Worm (Caenorhabditis elegans) whole organism, L4 larva: ENCODE data around the gene T28C12.15.

Source experiments
- F26F4.8 ChIP-seq: fragments of 200-800 bp; sonication (Bioruptor generic); conservative IDR thresholded peaks from 2 replicates; pipeline ENCODE4 v1.3.6; 2022; ENCODE audit warnings: missing genetic modification characterization, missing compliant biosample characterization
- F37D6.2 ChIP-seq: sonication (generic microtip); optimal IDR thresholded peaks from 2 replicates; lab custom pipeline; 2016; ENCODE audit warnings: mild to moderate bottlenecking, missing genetic modification characterization, missing compliant biosample characterization
- T20F7.1 ChIP-seq: fragments of 200-800 bp; sonication (Bioruptor generic); optimal IDR thresholded peaks from 2 replicates; lab custom pipeline; 2018; ENCODE audit warnings: mild to moderate bottlenecking, missing genetic modification characterization, missing compliant biosample characterization
- Y105C5A.15 ChIP-seq: fragments of 200-800 bp; sonication (Bioruptor generic); IDR thresholded peaks from 2 replicates; pipeline ENCODE4 v1.3.6; 2022; ENCODE audit warnings: missing genetic modification characterization, missing compliant biosample characterization
- Y5F2A.4 ChIP-seq: fragments of 200-800 bp; sonication (Bioruptor generic); optimal IDR thresholded peaks from 2 replicates; lab custom pipeline; 2018; ENCODE audit warnings: mild to moderate bottlenecking, missing genetic modification characterization, missing compliant biosample characterization
- ZK546.5 ChIP-seq, 2 experiments: sonication (generic microtip); optimal IDR thresholded peaks; 2 replicates each; lab custom pipeline; 2017; ENCODE audit warnings: missing biosample characterization in 2 of 2, missing genetic modification characterization in 2 of 2
- aha-1 ChIP-seq: fragments of 150-350 bp; peaks from one replicate; lab custom pipeline; 2014; ENCODE audit warnings: missing biosample characterization, missing genetic modification characterization
- ama-1 ChIP-seq: fragments of 150-350 bp; optimal IDR thresholded peaks from 2 replicates; lab custom pipeline; 2014; ENCODE audit warnings: inconsistent platforms, mixed read lengths
- attf-4 ChIP-seq: sonication (generic microtip); optimal IDR thresholded peaks from 3 replicates; lab custom pipeline; 2017; ENCODE audit warnings: missing biosample characterization, missing genetic modification characterization
- ceh-20 ChIP-seq: fragments of 200-800 bp; sonication (Bioruptor generic); IDR thresholded peaks from 2 replicates; pipeline ENCODE4 v1.3.6; 2022; ENCODE audit warnings: missing genetic modification reagents, missing genetic modification characterization, missing compliant biosample characterization
- ceh-62 ChIP-seq: sonication (generic microtip); optimal IDR thresholded peaks from 2 replicates; lab custom pipeline; 2017; ENCODE audit warnings: missing biosample characterization, missing genetic modification characterization
- ces-1 ChIP-seq: fragments of 150-350 bp; sonication (generic microtip); optimal IDR thresholded peaks from 4 replicates; lab custom pipeline; 2014; ENCODE audit warnings: missing biosample characterization, missing genetic modification reagents, missing genetic modification characterization
- daf-19 ChIP-seq: fragments of 200-800 bp; sonication (Bioruptor generic); conservative IDR thresholded peaks from 2 replicates; pipeline ENCODE4 v1.3.6; 2022; ENCODE audit warnings: missing genetic modification characterization, missing compliant biosample characterization
- dmd-6 ChIP-seq: fragments of 200-800 bp; sonication (Bioruptor generic); IDR thresholded peaks from 2 replicates; pipeline ENCODE4 v1.3.6; 2022; ENCODE audit warnings: missing genetic modification reagents, missing genetic modification characterization, missing compliant biosample characterization
- dpl-1 ChIP-seq: fragments of 150-350 bp; optimal IDR thresholded peaks from 2 replicates; lab custom pipeline; 2014; ENCODE audit warnings: missing biosample characterization, missing genetic modification reagents, missing genetic modification characterization
- dve-1 ChIP-seq: sonication (generic microtip); optimal IDR thresholded peaks from 2 replicates; lab custom pipeline; 2017; ENCODE audit warnings: antibody characterized with exemption, mild to moderate bottlenecking, missing genetic modification characterization, missing compliant biosample characterization; ENCODE audit not compliant: insufficient read depth
- egl-27 ChIP-seq: sonication (generic microtip); optimal IDR thresholded peaks from 3 replicates; lab custom pipeline; 2017; ENCODE audit warnings: missing biosample characterization, missing genetic modification reagents, missing genetic modification characterization
- fkh-10 ChIP-seq: fragments of 150-350 bp; optimal IDR thresholded peaks from 2 replicates; lab custom pipeline; 2014; ENCODE audit warnings: missing biosample characterization, missing genetic modification reagents, missing genetic modification characterization
- hlh-30 ChIP-seq: sonication (generic microtip); optimal IDR thresholded peaks from 2 replicates; lab custom pipeline; 2017; ENCODE audit warnings: antibody characterized with exemption, mild to moderate bottlenecking, missing genetic modification characterization, missing compliant biosample characterization; ENCODE audit not compliant: insufficient read depth
- lim-7 ChIP-seq: fragments of 200-800 bp; sonication (Bioruptor generic); IDR thresholded peaks from 2 replicates; pipeline ENCODE4 v1.3.6; 2022; ENCODE audit warnings: missing genetic modification characterization, missing compliant biosample characterization
- lin-15B ChIP-seq: fragments of 150-350 bp; sonication (generic microtip); optimal IDR thresholded peaks from 3 replicates; lab custom pipeline; 2014; ENCODE audit warnings: missing biosample characterization, missing genetic modification characterization
- lin-38 ChIP-seq: fragments of 200-800 bp; sonication (Bioruptor generic); IDR thresholded peaks from 2 replicates; pipeline ENCODE4 v1.3.6; 2022; ENCODE audit warnings: missing genetic modification reagents, missing genetic modification characterization, missing compliant biosample characterization
- lir-3 ChIP-seq: sonication (generic microtip); optimal IDR thresholded peaks from 2 replicates; lab custom pipeline; 2016; ENCODE audit warnings: mild to moderate bottlenecking, missing genetic modification characterization, missing compliant biosample characterization
- lsy-2 ChIP-seq, 2 experiments: fragments of 150-350 bp in 1 of 2; sonication (generic microtip) in 1 of 2; optimal IDR thresholded peaks; 2 replicates each; lab custom pipeline; 2014 to 2017; ENCODE audit warnings: missing biosample characterization in 2 of 2, missing genetic modification characterization in 2 of 2
- mdl-1 ChIP-seq, 2 experiments: fragments of 150-350 bp in 1 of 2; sonication (generic microtip) in 1 of 2; optimal IDR thresholded peaks; 2 replicates each; lab custom pipeline; 2014 to 2017; ENCODE audit warnings: missing biosample characterization in 2 of 2, missing genetic modification characterization in 2 of 2
- mdt-29 ChIP-seq: fragments of 200-800 bp; sonication (Bioruptor generic); IDR thresholded peaks from 2 replicates; pipeline ENCODE4 v1.3.6; 2022; ENCODE audit warnings: missing genetic modification reagents, missing genetic modification characterization, missing compliant biosample characterization
- nhr-10 ChIP-seq: fragments of 150-350 bp; optimal IDR thresholded peaks from 2 replicates; lab custom pipeline; 2014; ENCODE audit warnings: missing biosample characterization, missing genetic modification characterization
- nhr-102 ChIP-seq: sonication (generic microtip); optimal IDR thresholded peaks from 2 replicates; lab custom pipeline; 2016; ENCODE audit warnings: mild to moderate bottlenecking, missing genetic modification characterization, moderate library complexity, missing compliant biosample characterization
- nhr-11 ChIP-seq: fragments of 150-350 bp; optimal IDR thresholded peaks from 2 replicates; lab custom pipeline; 2014; ENCODE audit warnings: missing biosample characterization, missing genetic modification characterization
- nhr-111 ChIP-seq: fragments of 200-800 bp; sonication (Bioruptor generic); optimal IDR thresholded peaks from 2 replicates; lab custom pipeline; 2018; ENCODE audit warnings: mild to moderate bottlenecking, missing genetic modification characterization, missing compliant biosample characterization
- nhr-28 ChIP-seq: fragments of 150-350 bp; optimal IDR thresholded peaks from 2 replicates; lab custom pipeline; 2014; ENCODE audit warnings: missing biosample characterization, missing genetic modification characterization
- nhr-41 ChIP-seq: fragments of 200-800 bp; sonication (Bioruptor generic); IDR thresholded peaks from 2 replicates; pipeline ENCODE4 v1.3.6; 2022; ENCODE audit warnings: missing genetic modification reagents, missing genetic modification characterization, missing compliant biosample characterization
- nhr-42 ChIP-seq: fragments of 200-800 bp; sonication (Bioruptor generic); IDR thresholded peaks from 2 replicates; pipeline ENCODE4 v1.3.6; 2022; ENCODE audit warnings: missing genetic modification characterization, missing compliant biosample characterization
- nhr-76 ChIP-seq: fragments of 150-350 bp; optimal IDR thresholded peaks from 2 replicates; lab custom pipeline; 2014; ENCODE audit warnings: missing biosample characterization, missing genetic modification characterization
- nhr-77 ChIP-seq: fragments of 150-350 bp; optimal IDR thresholded peaks from 2 replicates; lab custom pipeline; 2014; ENCODE audit warnings: missing biosample characterization, missing genetic modification characterization
- pha-4 ChIP-seq, 2 experiments: fragments of 150-350 bp in 1 of 2; fragments of 200-800 bp in 1 of 2; sonication (Bioruptor generic) in 1 of 2; IDR thresholded peaks in 1 of 2; optimal IDR thresholded peaks in 1 of 2; 2 replicates each; pipeline versions ENCODE4 v1.3.6 to Lab custom; 2014 to 2022; ENCODE audit warnings: missing genetic modification characterization in 2 of 2, missing genetic modification reagents in 2 of 2, missing biosample characterization in 1 of 2, missing compliant biosample characterization in 1 of 2
- pqm-1 ChIP-seq: sonication (generic microtip); optimal IDR thresholded peaks from 2 replicates; lab custom pipeline; 2017; ENCODE audit warnings: missing biosample characterization, missing genetic modification characterization
- snpc-1.2 ChIP-seq: fragments of 200-800 bp; sonication (Bioruptor generic); IDR thresholded peaks from 2 replicates; pipeline ENCODE4 v1.3.6; 2022; ENCODE audit warnings: missing genetic modification reagents, missing genetic modification characterization, missing compliant biosample characterization
- snpc-4 ChIP-seq: fragments of 150-350 bp; optimal IDR thresholded peaks from 2 replicates; lab custom pipeline; 2014; ENCODE audit warnings: missing biosample characterization, missing genetic modification characterization
- tag-97 ChIP-seq: fragments of 200-800 bp; sonication (Bioruptor generic); IDR thresholded peaks from 2 replicates; pipeline ENCODE4 v1.3.6; 2022; ENCODE audit warnings: missing genetic modification characterization, missing compliant biosample characterization
- unc-130 ChIP-seq: sonication (generic microtip); optimal IDR thresholded peaks from 2 replicates; lab custom pipeline; 2016; ENCODE audit warnings: missing genetic modification reagents, missing genetic modification characterization, missing compliant biosample characterization
- vab-7 ChIP-seq: fragments of 200-800 bp; sonication (Bioruptor generic); IDR thresholded peaks from 2 replicates; pipeline ENCODE4 v1.3.6; 2022; ENCODE audit warnings: missing genetic modification reagents, missing genetic modification characterization, missing compliant biosample characterization
- zfp-3 ChIP-seq: fragments of 200-800 bp; sonication (Bioruptor generic); conservative IDR thresholded peaks from 2 replicates; pipeline ENCODE4 v1.3.6; 2022; ENCODE audit warnings: missing genetic modification reagents, missing genetic modification characterization, missing compliant biosample characterization

Gene T28C12.15

DNA sequence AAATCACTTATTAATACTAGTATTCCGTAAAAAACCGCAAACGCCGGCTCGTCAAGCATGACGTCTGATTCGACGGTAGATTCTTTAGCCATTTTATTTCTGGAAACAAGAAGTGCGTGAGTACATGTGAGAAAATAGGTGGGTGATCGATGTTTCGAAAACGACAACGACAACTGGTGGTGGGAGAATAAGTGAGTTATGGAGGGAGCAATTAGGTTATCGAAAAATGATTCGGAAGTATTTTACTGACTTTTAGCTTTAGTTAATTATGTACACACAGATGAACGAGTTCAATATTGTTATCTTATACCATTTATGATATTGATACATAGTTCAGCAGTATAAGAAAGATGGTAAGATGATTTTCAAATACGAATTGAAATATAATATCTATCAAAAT is 35.2 kb downstream of the T28C12.15 start, which contains the start of gene srn-1:
srn-1 (minus strand) TSS at position 101 of the 400 bp plus-strand sequence.
- TF ChIP-seq T20F7.1 (GFP tag; lab: Kevin White, UChicago) (no peak), zfp-3 (no peak), pha-4 (GFP tag; IDR thresholded peaks at IDR 0.05; lab: Robert Waterston, UW) (no peak), pha-4 (tag; optimal IDR thresholded peaks at IDR 0.05; lab: Kevin White, UChicago) (no peak), pqm-1 (no peak), Y5F2A.4 (GFP tag; lab: Kevin White, UChicago) (no peak), lir-3 (tag; lab: Kevin White, UChicago) (no peak), lsy-2 (tag; optimal IDR thresholded peaks at IDR 0.05; lab: Kevin White, UChicago) (no peak), tag-97 (GFP tag; lab: Robert Waterston, UW) (no peak), nhr-77 (no peak), lin-38 (no peak), egl-27 (tag; lab: Kevin White, UChicago) (no peak), F26F4.8 (GFP tag; lab: Robert Waterston, UW) (no peak), snpc-4 (no peak), nhr-41 (GFP tag; lab: Robert Waterston, UW) (no peak), nhr-76 (no peak), daf-19 (GFP tag; lab: Robert Waterston, UW) (no peak), ces-1 (GFP tag; lab: Kevin White, UChicago) (no peak), nhr-11 (no peak), attf-4 (tag; lab: Kevin White, UChicago) (no peak), mdt-29 (GFP tag; lab: Robert Waterston, UW) (no peak)

DNA sequence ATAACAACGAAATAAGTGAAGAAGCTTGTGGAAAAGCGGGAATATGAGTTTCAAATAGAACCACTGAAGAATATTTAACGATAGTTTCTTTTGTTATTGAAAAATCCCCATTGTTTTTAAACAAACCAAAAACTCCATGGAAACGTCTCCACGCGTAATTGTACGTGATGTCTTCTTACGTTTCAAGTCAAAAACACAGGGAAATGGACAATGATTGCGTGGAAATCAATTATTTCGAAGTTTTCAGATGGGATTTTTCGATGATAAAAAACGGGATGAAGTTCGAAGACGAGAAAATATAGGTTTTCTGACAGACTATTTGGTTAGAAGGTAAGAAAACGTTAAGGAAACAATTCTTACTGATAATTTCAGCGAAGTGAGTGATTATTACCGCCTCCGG is 40.4 kb downstream of the T28C12.15 start, which contains the start of the genes K12B6.4 and spe-49:
K12B6.4 (minus strand) TSS at position 101 of the 400 bp plus-strand sequence.
spe-49 (plus strand) TSS at position 185 of the 400 bp plus-strand sequence.
- no peak for TF ChIP-seq dve-1 (tag; lab: Kevin White, UChicago)
- TF ChIP-seq hlh-30 (tag; lab: Kevin White, UChicago) = no peak
- peak; percentile 38 for TF ChIP-seq aha-1 (tag; lab: Kevin White, UChicago)

DNA sequence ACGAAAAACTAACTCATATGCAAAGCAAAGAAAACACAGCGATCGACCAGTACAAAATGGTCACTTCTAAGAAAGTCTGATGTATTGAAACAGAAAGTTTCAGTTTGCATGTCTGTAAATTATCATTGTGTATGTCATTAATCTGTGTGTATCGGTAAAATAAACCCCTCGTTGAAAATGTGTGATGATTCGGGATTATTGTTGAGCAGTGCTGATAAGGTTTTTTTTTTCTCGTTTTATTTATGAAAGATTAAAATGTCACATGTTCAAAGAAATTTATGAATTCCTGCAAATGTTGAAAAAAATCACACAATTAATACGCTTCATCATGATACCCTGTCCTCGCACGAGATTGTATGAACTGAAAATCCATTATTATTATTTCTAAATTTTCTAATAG is 41.5 kb downstream of the T28C12.15 start:
- TF ChIP-seq ceh-20 (GFP tag; lab: Robert Waterston, UW) (no peak), dmd-6 (GFP tag; lab: Robert Waterston, UW) (peak; percentile 32; the same call in 1 of the 2 replicates), ceh-62 (tag; lab: Kevin White, UChicago) (no peak), nhr-42 (GFP tag; lab: Robert Waterston, UW) (no peak), T20F7.1 (GFP tag; lab: Kevin White, UChicago) (no peak), daf-19 (GFP tag; lab: Robert Waterston, UW) (no peak), nhr-111 (GFP tag; lab: Kevin White, UChicago) (no peak), vab-7 (GFP tag; lab: Robert Waterston, UW) (no peak), dpl-1 (GFP tag; lab: Kevin White, UChicago) (no peak), nhr-77 (no peak), nhr-11 (no peak), pqm-1 (peak; percentile 4), pha-4 (GFP tag; IDR thresholded peaks at IDR 0.05; lab: Robert Waterston, UW) (no peak), pha-4 (tag; optimal IDR thresholded peaks at IDR 0.05; lab: Kevin White, UChicago) (no peak), fkh-10 (GFP tag; lab: Kevin White, UChicago) (no peak)

DNA sequence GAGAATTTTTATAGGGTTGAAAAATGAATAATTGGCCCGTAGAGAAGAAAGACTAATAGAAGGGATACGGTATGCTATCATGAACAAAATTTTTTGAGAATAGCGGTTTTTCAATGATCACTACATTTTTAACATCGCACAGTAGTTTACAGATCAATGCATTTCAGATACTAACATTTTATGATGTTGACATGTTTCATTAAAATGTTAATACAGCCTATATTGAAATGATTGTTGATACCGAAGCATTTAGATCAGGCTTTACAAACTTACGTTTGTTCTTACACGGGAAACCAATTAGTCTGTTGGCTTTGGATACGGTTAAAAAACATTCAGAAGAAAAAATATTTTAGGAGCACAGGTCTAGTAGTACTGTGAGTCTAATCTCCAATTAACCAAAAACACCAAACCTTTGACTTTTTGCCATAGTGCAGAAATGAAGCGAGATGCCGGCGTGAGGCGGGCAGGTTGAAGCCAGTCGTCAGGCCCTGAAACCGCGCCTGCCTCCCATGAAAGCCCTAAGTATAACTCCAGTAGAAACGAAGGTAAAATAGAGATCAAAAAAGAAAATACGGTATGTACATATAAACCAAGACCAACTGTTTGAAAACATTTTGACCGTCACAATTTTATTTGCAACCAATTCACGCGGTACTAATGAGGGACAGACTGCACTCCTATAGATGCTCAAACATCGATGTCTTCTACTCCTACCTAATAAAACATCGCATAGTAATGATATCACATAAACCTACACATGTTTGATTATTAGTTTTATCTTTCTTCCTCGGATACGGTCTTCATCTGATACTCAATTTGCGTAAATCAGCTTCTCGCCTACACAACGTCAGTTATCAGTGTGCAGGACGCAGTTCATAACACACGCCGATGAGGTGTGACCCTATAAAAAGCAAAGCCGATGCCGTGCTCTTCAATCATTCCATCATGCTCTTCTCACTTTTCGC is 43.2 kb downstream of the T28C12.15 start, which contains the start of gene fil-2:
fil-2 (plus strand) TSS at position 915 of the 965 bp plus-strand sequence.
- TF ChIP-seq mdl-1 (tag; optimal IDR thresholded peaks at IDR 0.05; lab: Kevin White, UChicago) (no peak), nhr-10 (tag; lab: Kevin White, UChicago) (no peak), nhr-102 (tag; lab: Kevin White, UChicago) (peak; percentile 59), pha-4 (GFP tag; IDR thresholded peaks at IDR 0.05; lab: Robert Waterston, UW) (no peak; the same call in 1 of the 2 replicates), pha-4 (tag; optimal IDR thresholded peaks at IDR 0.05; lab: Kevin White, UChicago) (no peak), nhr-28 (tag; lab: Kevin White, UChicago) (peak; percentile 73), lsy-2 (tag; optimal IDR thresholded peaks at IDR 0.05; lab: Kevin White, UChicago) (peak in 1 of 2 experiments; percentile 10), F37D6.2 (tag; lab: Kevin White, UChicago) (no peak), nhr-41 (GFP tag; lab: Robert Waterston, UW) (no peak), T20F7.1 (GFP tag; lab: Kevin White, UChicago) (peak; percentile 66), ama-1 (lab: Kevin White, UChicago) (peak; percentile 24), snpc-1.2 (GFP tag; lab: Robert Waterston, UW) (0 out of 2 replicates have a peak, but pooled peaks have one; percentile 23), lim-7 (GFP tag; lab: Robert Waterston, UW) (no peak), lin-15B (tag; lab: Kevin White, UChicago) (no peak), ZK546.5 (tag; optimal IDR thresholded peaks at IDR 0.05; lab: Kevin White, UChicago) (no peak), Y105C5A.15 (GFP tag; lab: Robert Waterston, UW) (no peak), unc-130 (GFP tag; lab: Kevin White, UChicago) (no peak)
